Fruit fly (Drosophila melanogaster): ENCODE results near the gene dia.

DNA sequence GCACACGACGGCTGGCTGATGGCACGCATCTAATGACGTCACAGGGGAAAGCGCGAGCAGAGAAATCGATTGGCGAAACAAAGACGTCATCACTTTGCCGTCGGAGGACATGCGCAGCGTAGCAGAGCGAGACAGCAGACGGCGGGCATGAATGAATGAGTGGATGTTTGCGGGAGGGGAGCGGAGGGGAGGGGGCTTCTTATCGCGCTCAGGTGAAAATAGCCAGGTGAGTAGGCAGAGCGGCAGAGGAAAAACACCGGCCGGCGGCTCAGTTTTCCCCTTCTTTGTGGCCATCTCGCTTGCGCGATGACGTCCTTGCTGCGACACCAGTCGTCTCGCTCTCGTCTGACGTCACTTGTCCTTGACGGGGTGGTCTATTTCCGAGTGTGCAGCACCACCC, 37.9 kb upstream of the dia start:
- TF ChIP-seq psq (optimal IDR thresholded peaks at IDR 0.05), result no peak
- TF ChIP-seq h (optimal IDR thresholded peaks at IDR 0.05), result no peak
- no peak for TF ChIP-seq ttk (optimal IDR thresholded peaks at IDR 0.05)
- TF ChIP-seq Sin3A (optimal IDR thresholded peaks at IDR 0.05), result no peak
- TF ChIP-seq Myc (optimal IDR thresholded peaks at IDR 0.05), result no peak
- TF ChIP-seq insv (optimal IDR thresholded peaks at IDR 0.05), result no peak

Measured in Kc167 (cell line).